Fruit fly (Drosophila melanogaster) whole organism, adult: ENCODE measurements around the gene CG13306.

Experiments used
- CG5204 ChIP-seq: fragments of 200-800 bp; sonication (Bioruptor generic); optimal IDR thresholded peaks from 2 replicates; lab custom pipeline; 2016; ENCODE audit warnings: missing biosample characterization, missing genetic modification characterization
- Crg-1 ChIP-seq: fragments of 200-800 bp; sonication (Bioruptor generic); optimal IDR thresholded peaks from 2 replicates; lab custom pipeline; 2016; ENCODE audit warnings: missing biosample characterization, missing genetic modification characterization
- ovo ChIP-seq: fragments of 200-800 bp; sonication (Bioruptor generic); optimal IDR thresholded peaks from 2 replicates; lab custom pipeline; 2016; ENCODE audit warnings: missing biosample characterization, missing genetic modification characterization

DNA sequence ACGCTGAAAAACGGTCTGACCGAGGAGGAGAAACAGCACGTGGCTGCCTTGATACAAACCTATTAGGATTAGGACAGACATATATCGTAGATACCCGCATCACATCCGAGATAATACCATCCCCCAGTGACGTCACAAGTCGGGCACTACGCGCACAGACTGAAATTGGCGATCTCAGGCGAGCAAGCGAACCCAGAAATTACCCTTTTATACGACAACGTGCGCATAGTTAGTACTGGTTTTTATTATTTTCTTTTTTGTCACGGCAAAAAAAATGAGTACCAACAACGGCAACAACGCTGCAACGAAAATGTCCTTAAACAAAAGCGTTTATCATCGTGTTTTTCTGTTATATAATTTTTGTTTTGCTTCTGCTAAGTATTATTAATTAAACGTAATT is 48.6 kb upstream of the CG13306 start:
- TF ChIP-seq Crg-1 (GFP tag; lab: Kevin White, UChicago) (no peak), ovo (GFP tag; lab: Kevin White, UChicago) (no peak), CG5204 (GFP tag; lab: Kevin White, UChicago) (no peak)
